Worm (Caenorhabditis elegans): Measurements from ENCODE around the gene npr-36.

The npr-36 gene

ce11 chrX:17392182-17392581 lies 32.6 kb downstream of the npr-36 start (continued):
- TF ChIP-seq ztf-4 (tag; optimal IDR thresholded peaks at IDR 0.05) (peak; percentile 41), irx-1 (tag; optimal IDR thresholded peaks at IDR 0.05) (peak; percentile 16), nhr-47 (tag; optimal IDR thresholded peaks at IDR 0.05) (peak; percentile 78), ztf-11 (tag; optimal IDR thresholded peaks at IDR 0.05) (no peak), Y116A8C.19 (tag; optimal IDR thresholded peaks at IDR 0.05; ENCODE audit: borderline replicate concordance) (no peak), nhr-84 (tag; optimal IDR thresholded peaks at IDR 0.05) (no peak), ces-1 (GFP tag; optimal IDR thresholded peaks at IDR 0.05) (no peak), ceh-88 (GFP tag; IDR thresholded peaks at IDR 0.05) (no peak; the same call in 1 of the 2 replicates), unc-30 (tag; optimal IDR thresholded peaks at IDR 0.05) (no peak), fkh-8 (tag; optimal IDR thresholded peaks at IDR 0.05) (peak; percentile 8), C34B4.2 (tag; optimal IDR thresholded peaks at IDR 0.05) (no peak), egl-13 (tag; optimal IDR thresholded peaks at IDR 0.05) (peak; percentile 17), hlh-4 (tag; optimal IDR thresholded peaks at IDR 0.05) (no peak), jun-1 (tag; optimal IDR thresholded peaks at IDR 0.05) (peak; percentile 22), sptf-1 (tag; optimal IDR thresholded peaks at IDR 0.05) (no peak), blmp-1 (tag; optimal IDR thresholded peaks at IDR 0.05) (peak; percentile 69), elt-2 (tag; optimal IDR thresholded peaks at IDR 0.05) (no peak), fkh-10 (GFP tag; optimal IDR thresholded peaks at IDR 0.05) (no peak), pqm-1 (tag; optimal IDR thresholded peaks at IDR 0.05) (no peak), elt-3 (tag; optimal IDR thresholded peaks at IDR 0.05) (peak in 3 of 6 experiments; percentile 19 to 38 (median 25)), skn-1 (tag; optimal IDR thresholded peaks at IDR 0.05) (peak; percentile 70), nhr-20 (tag; optimal IDR thresholded peaks at IDR 0.05) (peak; percentile 87), grh-1 (GFP tag; IDR thresholded peaks at IDR 0.05) (no peak), lsy-2 (tag; optimal IDR thresholded peaks at IDR 0.05) (peak; percentile 54 to 78), lin-13 (GFP tag; optimal IDR thresholded peaks at IDR 0.05) (peak; percentile 37), unc-98 (GFP tag; IDR thresholded peaks at IDR 0.05) (no peak), aha-1 (tag; optimal IDR thresholded peaks at IDR 0.05) (no peak), unc-62 (GFP tag; optimal IDR thresholded peaks at IDR 0.05) (no peak), zip-4 (GFP tag; optimal IDR thresholded peaks at IDR 0.05) (no peak), rnt-1 (tag; optimal IDR thresholded peaks at IDR 0.05) (peak; percentile 83), nhr-90 (tag; optimal IDR thresholded peaks at IDR 0.05; ENCODE audit: poor library complexity) (peak; percentile 66), swsn-7 (tag; optimal IDR thresholded peaks at IDR 0.05) (peak; percentile 76), pag-3 (tag; optimal IDR thresholded peaks at IDR 0.05; ENCODE audit: borderline replicate concordance, insufficient read depth) (no peak), nhr-237 (tag; optimal IDR thresholded peaks at IDR 0.05) (no peak), ceh-63 (GFP tag; optimal IDR thresholded peaks at IDR 0.05) (no peak), dsc-1 (tag; optimal IDR thresholded peaks at IDR 0.05) (peak; percentile 63), vab-15 (tag; optimal IDR thresholded peaks at IDR 0.05) (no peak), mep-1 (tag; optimal IDR thresholded peaks at IDR 0.05) (peak; percentile 79), unc-86 (tag; optimal IDR thresholded peaks at IDR 0.05) (peak; percentile 36), nhr-76 (tag; optimal IDR thresholded peaks at IDR 0.05) (no peak), lir-3 (tag; optimal IDR thresholded peaks at IDR 0.05; ENCODE audit: poor library complexity) (peak; percentile 17), efl-1 (optimal IDR thresholded peaks at IDR 0.05) (peak; percentile 54 to 56), efl-1 (GFP tag; optimal IDR thresholded peaks at IDR 0.05 in 1 of 2) (peak; percentile 40 to 83), pax-3 (tag; optimal IDR thresholded peaks at IDR 0.05) (no peak), fos-1 (tag; optimal IDR thresholded peaks at IDR 0.05) (peak; percentile 11), ets-5 (GFP tag; IDR thresholded peaks at IDR 0.05) (no peak), ama-1 (optimal IDR thresholded peaks at IDR 0.05) (no peak), mab-9 (GFP tag; IDR thresholded peaks at IDR 0.05) (no peak), nhr-12 (tag; optimal IDR thresholded peaks at IDR 0.05) (no peak), egl-27 (tag; optimal IDR thresholded peaks at IDR 0.05) (peak in 1 of 2 experiments; percentile 5), tlp-1 (tag; optimal IDR thresholded peaks at IDR 0.05) (no peak), lin-14 (GFP tag; optimal IDR thresholded peaks at IDR 0.05) (peak; percentile 95), xbp-1 (tag; optimal IDR thresholded peaks at IDR 0.05) (peak; percentile 70), ceh-90 (tag; optimal IDR thresholded peaks at IDR 0.05) (no peak)
